Fruit fly (Drosophila melanogaster) whole organism, embryonic: ENCODE data around the gene CycG.

ENCODE experiments used
- CG11504 ChIP-seq: fragments of 200-800 bp; sonication (Bioruptor generic); optimal IDR thresholded peaks from 3 replicates; lab custom pipeline; 2019; ENCODE audit warnings: missing biosample characterization, mild to moderate bottlenecking, missing genetic modification characterization, moderate library complexity
- CG12391 ChIP-seq: fragments of 200-800 bp; sonication (Bioruptor generic); optimal IDR thresholded peaks from 3 replicates; lab custom pipeline; 2018; ENCODE audit warnings: missing biosample characterization, mild to moderate bottlenecking, missing genetic modification characterization, moderate library complexity
- CG6175 ChIP-seq: fragments of 200-800 bp; sonication (Bioruptor generic); IDR thresholded peaks from 3 replicates; pipeline ENCODE4 v1.3.6; 2022; ENCODE audit warnings: missing biosample characterization, missing genetic modification characterization
- D19A ChIP-seq: fragments of 200-800 bp; optimal IDR thresholded peaks from 3 replicates; lab custom pipeline; 2019; ENCODE audit warnings: missing biosample characterization, mild to moderate bottlenecking, missing genetic modification characterization, moderate library complexity
- Rfx ChIP-seq: fragments of 200-800 bp; sonication (Bioruptor generic); IDR thresholded peaks from 2 replicates; pipeline ENCODE4 v1.3.6; 2022; ENCODE audit warnings: missing biosample characterization, missing genetic modification characterization
- Ssrp ChIP-seq: fragments of 200-800 bp; sonication (Bioruptor generic); optimal IDR thresholded peaks from 2 replicates; lab custom pipeline; 2018; ENCODE audit warnings: missing biosample characterization, mild to moderate bottlenecking, missing genetic modification characterization, moderate library complexity

- TF ChIP-seq Ssrp (tag; lab: Kevin White, UChicago) (no peak), CG6175 (GFP tag; lab: Robert Waterston, UW) (no peak), Rfx (GFP tag; lab: Robert Waterston, UW) (no peak), D19A (tag; lab: Kevin White, UChicago) (no peak), CG12391 (tag; lab: Kevin White, UChicago) (no peak), CG11504 (tag; lab: Kevin White, UChicago) (no peak)
Observed at dm6 chr3R:31565738-31566137, 46.7 kb downstream of the CycG start.
